Worm (Caenorhabditis elegans) whole organism, mixed stage, embryonic: ENCODE data around the gene F01D4.5.

Experiments used
- M03D4.4 ChIP-seq: sonication (generic microtip); optimal IDR thresholded peaks from 2 replicates; lab custom pipeline; 2017; ENCODE audit warnings: mild to moderate bottlenecking, missing genetic modification characterization, missing compliant biosample characterization
- bed-3 ChIP-seq: fragments of 200-800 bp; sonication (Bioruptor generic); optimal IDR thresholded peaks from 3 replicates; lab custom pipeline; 2018; ENCODE audit warnings: mild to moderate bottlenecking, missing genetic modification characterization, moderate library complexity, missing compliant biosample characterization
- blmp-1 ChIP-seq: fragments of 150-350 bp; optimal IDR thresholded peaks from 2 replicates; lab custom pipeline; 2014; ENCODE audit warnings: missing biosample characterization, missing genetic modification characterization
- ceh-39 ChIP-seq: fragments of 150-350 bp; optimal IDR thresholded peaks from 2 replicates; lab custom pipeline; 2014; ENCODE audit warnings: missing biosample characterization, missing genetic modification characterization
- ces-1 ChIP-seq: fragments of 150-350 bp; optimal IDR thresholded peaks from 2 replicates; lab custom pipeline; 2014; ENCODE audit warnings: missing biosample characterization, missing genetic modification reagents, missing genetic modification characterization
- cnd-1 ChIP-seq: fragments of 200-800 bp; sonication (Bioruptor generic); optimal IDR thresholded peaks from 2 replicates; lab custom pipeline; 2018; ENCODE audit warnings: mild to moderate bottlenecking, missing genetic modification characterization, missing compliant biosample characterization
- drap-1 ChIP-seq: fragments of 200-800 bp; sonication (Bioruptor generic); optimal IDR thresholded peaks from 3 replicates; lab custom pipeline; 2018; ENCODE audit warnings: mild to moderate bottlenecking, missing genetic modification characterization, missing compliant biosample characterization
- elt-3 ChIP-seq: fragments of 150-350 bp; optimal IDR thresholded peaks from 2 replicates; lab custom pipeline; 2014; ENCODE audit warnings: missing biosample characterization, missing genetic modification characterization
- flh-1 ChIP-seq: fragments of 200-800 bp; sonication (Bioruptor generic); optimal IDR thresholded peaks from 2 replicates; lab custom pipeline; 2018; ENCODE audit warnings: mild to moderate bottlenecking, missing genetic modification characterization, moderate library complexity, missing compliant biosample characterization
- ham-2 ChIP-seq: fragments of 200-800 bp; sonication (Bioruptor generic); optimal IDR thresholded peaks from 2 replicates; lab custom pipeline; 2018; ENCODE audit warnings: mild to moderate bottlenecking, missing genetic modification characterization, missing compliant biosample characterization
- hlh-1 ChIP-seq: fragments of 150-350 bp; optimal IDR thresholded peaks from 2 replicates; lab custom pipeline; 2014; ENCODE audit warnings: missing biosample characterization, missing genetic modification reagents, missing genetic modification characterization
- lin-32 ChIP-seq: fragments of 200-800 bp; sonication (Bioruptor generic); optimal IDR thresholded peaks from 2 replicates; lab custom pipeline; 2018; ENCODE audit warnings: mild to moderate bottlenecking, missing genetic modification characterization, missing compliant biosample characterization
- lsy-2 ChIP-seq: fragments of 150-350 bp; optimal IDR thresholded peaks from 2 replicates; lab custom pipeline; 2014; ENCODE audit warnings: missing biosample characterization, missing genetic modification characterization
- mab-5 ChIP-seq: fragments of 150-350 bp; optimal IDR thresholded peaks from 2 replicates; lab custom pipeline; 2014; ENCODE audit warnings: missing biosample characterization, missing genetic modification characterization
- mep-1 ChIP-seq: fragments of 150-350 bp; optimal IDR thresholded peaks from 2 replicates; lab custom pipeline; 2017; ENCODE audit warnings: missing biosample characterization, missing genetic modification reagents, missing genetic modification characterization, inconsistent platforms
- mls-2 ChIP-seq: sonication (generic microtip); optimal IDR thresholded peaks from 2 replicates; lab custom pipeline; 2016; ENCODE audit warnings: mild to moderate bottlenecking, missing genetic modification characterization, moderate library complexity, missing compliant biosample characterization
- nhr-12 ChIP-seq: fragments of 150-350 bp; optimal IDR thresholded peaks from 2 replicates; lab custom pipeline; 2014; ENCODE audit warnings: missing biosample characterization, missing genetic modification characterization
- nhr-237 ChIP-seq: fragments of 150-350 bp; optimal IDR thresholded peaks from 2 replicates; lab custom pipeline; 2014; ENCODE audit warnings: missing biosample characterization, missing genetic modification characterization
- nhr-76 ChIP-seq: sonication (generic microtip); optimal IDR thresholded peaks from 2 replicates; lab custom pipeline; 2017; ENCODE audit warnings: missing biosample characterization, missing genetic modification characterization
- pha-4 ChIP-seq: fragments of 150-350 bp; optimal IDR thresholded peaks from 2 replicates; lab custom pipeline; 2018; ENCODE audit warnings: missing biosample characterization, missing genetic modification reagents, missing genetic modification characterization
- sem-2 ChIP-seq: fragments of 200-800 bp; sonication (Bioruptor generic); optimal IDR thresholded peaks from 2 replicates; lab custom pipeline; 2018; ENCODE audit warnings: mild to moderate bottlenecking, missing genetic modification characterization, missing compliant biosample characterization
- sptf-1 ChIP-seq: sonication (generic microtip); optimal IDR thresholded peaks from 2 replicates; lab custom pipeline; 2017; ENCODE audit warnings: mild to moderate bottlenecking, missing genetic modification characterization, moderate library complexity, missing compliant biosample characterization
- tbx-8 ChIP-seq: fragments of 200-800 bp; sonication (Bioruptor generic); optimal IDR thresholded peaks from 2 replicates; lab custom pipeline; 2018; ENCODE audit warnings: mild to moderate bottlenecking, missing genetic modification characterization, moderate library complexity, missing compliant biosample characterization
- unc-120 ChIP-seq: sonication (generic microtip); optimal IDR thresholded peaks from 2 replicates; lab custom pipeline; 2017; ENCODE audit warnings: missing genetic modification characterization, missing compliant biosample characterization; ENCODE audit not compliant: poor library complexity, severe bottlenecking
- unc-39 ChIP-seq: fragments of 150-350 bp; optimal IDR thresholded peaks from 2 replicates; lab custom pipeline; 2014; ENCODE audit warnings: missing biosample characterization, missing genetic modification characterization
- unc-62 ChIP-seq: fragments of 150-350 bp; optimal IDR thresholded peaks from 2 replicates; lab custom pipeline; 2014; ENCODE audit warnings: missing biosample characterization, missing genetic modification reagents, missing genetic modification characterization
- zip-8 ChIP-seq: fragments of 150-350 bp; optimal IDR thresholded peaks from 2 replicates; lab custom pipeline; 2014; ENCODE audit warnings: missing biosample characterization, missing genetic modification characterization
- ztf-11 ChIP-seq: fragments of 150-350 bp; optimal IDR thresholded peaks from 2 replicates; lab custom pipeline; 2014; ENCODE audit warnings: missing biosample characterization, missing genetic modification characterization

Gene F01D4.5

ce11 chrIV:10503750-10504232 lies 20.3 kb upstream of the F01D4.5 start:
- TF ChIP-seq cnd-1, result peak; percentile 4
- TF ChIP-seq sptf-1 (tag; lab: Kevin White, UChicago), result peak; percentile 8
- TF ChIP-seq drap-1, result peak; percentile 9
- TF ChIP-seq mep-1 (tag; lab: Kevin White, UChicago), result no peak
- TF ChIP-seq pha-4 (tag; lab: Kevin White, UChicago), result peak; percentile 19
- peak; percentile 51 for TF ChIP-seq ces-1
- no peak for TF ChIP-seq zip-8 (tag; lab: Kevin White, UChicago)
- TF ChIP-seq nhr-12 (tag; lab: Kevin White, UChicago), result no peak
- no peak for TF ChIP-seq ztf-11 (tag; lab: Kevin White, UChicago)
- no peak for TF ChIP-seq ceh-39 (tag; lab: Kevin White, UChicago)
- TF ChIP-seq mab-5 (tag; lab: Kevin White, UChicago), result no peak
- TF ChIP-seq nhr-76 (tag; lab: Kevin White, UChicago), result no peak
- TF ChIP-seq unc-120 (tag; lab: Kevin White, UChicago), result peak; percentile 90
- peak; percentile 33 for TF ChIP-seq M03D4.4 (tag; lab: Kevin White, UChicago)
- no peak for TF ChIP-seq lsy-2 (tag; lab: Kevin White, UChicago)
- TF ChIP-seq mls-2 (tag; lab: Kevin White, UChicago), result peak; percentile 13
- peak; percentile 33 for TF ChIP-seq unc-62 (GFP tag; lab: Kevin White, UChicago)
- no peak for TF ChIP-seq unc-39 (tag; lab: Kevin White, UChicago)
- peak; percentile 34 for TF ChIP-seq hlh-1 (tag; lab: Kevin White, UChicago)
- TF ChIP-seq elt-3, result no peak
- no peak for TF ChIP-seq sem-2 (GFP tag; lab: Kevin White, UChicago)
- TF ChIP-seq blmp-1, result no peak
- TF ChIP-seq, all 35 proteins: peak for 10

ce11 chrIV:10502345-10502744 lies 18.9 kb upstream of the F01D4.5 start:
- no peak for TF ChIP-seq ztf-11 (tag; lab: Kevin White, UChicago)
- TF ChIP-seq hlh-1 (tag; lab: Kevin White, UChicago), result peak; percentile 13
- TF ChIP-seq unc-120 (tag; lab: Kevin White, UChicago), result peak; percentile 4

ce11 chrIV:10501550-10502240 lies 18.2 kb upstream of the F01D4.5 start, which contains the start of gene tax-6:
Gene tax-6, minus strand, starts transcription at chrIV:10501600.
- TF ChIP-seq mab-5 (tag; lab: Kevin White, UChicago) (no peak), hlh-1 (tag; lab: Kevin White, UChicago) (no peak), bed-3 (GFP tag; lab: Kevin White, UChicago) (no peak), mep-1 (tag; lab: Kevin White, UChicago) (no peak), ces-1 (peak; percentile 7), lsy-2 (tag; lab: Kevin White, UChicago) (no peak), nhr-237 (no peak), sem-2 (GFP tag; lab: Kevin White, UChicago) (no peak)

- peak; percentile 75 for TF ChIP-seq ces-1
- no peak for TF ChIP-seq ham-2
Observed at ce11 chrIV:10500481-10500880, 17.0 kb upstream of the F01D4.5 start.

- TF ChIP-seq ham-2, result no peak
- TF ChIP-seq mls-2 (tag; lab: Kevin White, UChicago), result peak; percentile 9
- peak; percentile 7 for TF ChIP-seq mep-1 (tag; lab: Kevin White, UChicago)
- peak; percentile 22 for TF ChIP-seq ces-1
- no peak for TF ChIP-seq mab-5 (tag; lab: Kevin White, UChicago)
- TF ChIP-seq sptf-1 (tag; lab: Kevin White, UChicago), result peak; percentile 36
- TF ChIP-seq nhr-12 (tag; lab: Kevin White, UChicago), result no peak
- peak; percentile 17 for TF ChIP-seq unc-62 (GFP tag; lab: Kevin White, UChicago)
Observed at ce11 chrIV:10499948-10500356, 16.5 kb upstream of the F01D4.5 start.

- no peak for TF ChIP-seq mab-5 (tag; lab: Kevin White, UChicago)
- TF ChIP-seq elt-3, result no peak
- no peak for TF ChIP-seq lsy-2 (tag; lab: Kevin White, UChicago)
- TF ChIP-seq mep-1 (tag; lab: Kevin White, UChicago), result no peak
- no peak for TF ChIP-seq sem-2 (GFP tag; lab: Kevin White, UChicago)
- TF ChIP-seq hlh-1 (tag; lab: Kevin White, UChicago), result no peak
- no peak for TF ChIP-seq blmp-1
- TF ChIP-seq tbx-8, result no peak
- TF ChIP-seq flh-1 (GFP tag; lab: Kevin White, UChicago), result no peak
- no peak for TF ChIP-seq lin-32 (GFP tag; lab: Kevin White, UChicago)
- no peak for TF ChIP-seq drap-1
- TF ChIP-seq ces-1, result no peak
- TF ChIP-seq cnd-1, result no peak
- no peak for TF ChIP-seq nhr-12 (tag; lab: Kevin White, UChicago)
- TF ChIP-seq sptf-1 (tag; lab: Kevin White, UChicago), result no peak
- no peak for TF ChIP-seq ceh-39 (tag; lab: Kevin White, UChicago)
Observed at ce11 chrIV:10498401-10498800, 14.9 kb upstream of the F01D4.5 start.
